Worm (Caenorhabditis elegans) whole organism, young adult: ENCODE data around the gene msp-142.
"Not testable (repeated sequence)": the region's sequence is repeated elsewhere in the genome, so short reads cannot be mapped to it uniquely, and the experiment has no call there.

ENCODE experiments used
- B0019.2 ChIP-seq: fragments of 200-800 bp; sonication (Bioruptor generic); conservative IDR thresholded peaks from 2 replicates; pipeline ENCODE4 v1.3.6; 2022; ENCODE audit warnings: missing genetic modification reagents, missing genetic modification characterization, missing compliant biosample characterization
- B0035.1 ChIP-seq: sonication (generic microtip); optimal IDR thresholded peaks from 2 replicates; lab custom pipeline; 2016; ENCODE audit warnings: missing genetic modification characterization, mild to moderate bottlenecking, missing compliant biosample characterization, missing genotype, missing genetic modification reagents
- B0336.3 ChIP-seq: fragments of 200-800 bp; sonication (Bioruptor generic); IDR thresholded peaks from 2 replicates; pipeline ENCODE4 v1.3.6; 2022; ENCODE audit warnings: missing genetic modification characterization, missing compliant biosample characterization
- C06A6.2 ChIP-seq: fragments of 200-800 bp; sonication (Bioruptor generic); conservative IDR thresholded peaks from 2 replicates; pipeline ENCODE4 v1.3.6; 2022; ENCODE audit warnings: missing genetic modification characterization, missing compliant biosample characterization
- F22D6.2 ChIP-seq: sonication (generic microtip); optimal IDR thresholded peaks from 2 replicates; lab custom pipeline; 2016; ENCODE audit warnings: mild to moderate bottlenecking, missing genetic modification characterization, missing compliant biosample characterization
- F39B2.1 ChIP-seq: fragments of 200-800 bp; sonication (Bioruptor generic); IDR thresholded peaks from 2 replicates; pipeline ENCODE4 v1.3.6; 2022; ENCODE audit warnings: missing genetic modification reagents, missing genetic modification characterization, missing compliant biosample characterization
- F52B5.7 ChIP-seq: sonication (generic microtip); optimal IDR thresholded peaks from 2 replicates; lab custom pipeline; 2016; ENCODE audit warnings: mild to moderate bottlenecking, missing genetic modification characterization, missing compliant biosample characterization
- F57A8.1 ChIP-seq: fragments of 200-800 bp; sonication (Bioruptor generic); optimal IDR thresholded peaks from 2 replicates; lab custom pipeline; 2018; ENCODE audit warnings: mild to moderate bottlenecking, missing genetic modification characterization, moderate library complexity, missing compliant biosample characterization
- ZK185.1 ChIP-seq: sonication (generic microtip); optimal IDR thresholded peaks from 2 replicates; lab custom pipeline; 2016; ENCODE audit warnings: mild to moderate bottlenecking, missing genetic modification characterization, missing compliant biosample characterization; ENCODE audit not compliant: poor library complexity, severe bottlenecking
- athp-1 ChIP-seq: sonication (generic microtip); optimal IDR thresholded peaks from 2 replicates; lab custom pipeline; 2017; ENCODE audit warnings: mild to moderate bottlenecking, missing genetic modification characterization, missing compliant biosample characterization
- bed-1 ChIP-seq: fragments of 200-800 bp; sonication (Bioruptor generic); IDR thresholded peaks from 2 replicates; pipeline ENCODE4 v1.3.6; 2022; ENCODE audit warnings: missing genetic modification reagents, missing genetic modification characterization, missing compliant biosample characterization
- cebp-1 ChIP-seq, 2 experiments: fragments of 200-800 bp in 1 of 2; sonication (Bioruptor generic) in 1 of 2; sonication (generic microtip) in 1 of 2; IDR thresholded peaks in 1 of 2; optimal IDR thresholded peaks in 1 of 2; 2 replicates each; pipeline versions ENCODE4 v1.3.6 to Lab custom; 2017 to 2022; ENCODE audit warnings: missing compliant biosample characterization in 2 of 2, missing genetic modification characterization in 2 of 2, mild to moderate bottlenecking in 1 of 2, missing genetic modification reagents in 1 of 2, moderate library complexity in 1 of 2
- ceh-58 ChIP-seq: fragments of 200-800 bp; sonication (Bioruptor generic); IDR thresholded peaks from 2 replicates; pipeline ENCODE4 v1.3.6; 2022; ENCODE audit warnings: missing genetic modification characterization, missing compliant biosample characterization
- ceh-79 ChIP-seq: sonication (generic microtip); optimal IDR thresholded peaks from 2 replicates; lab custom pipeline; 2017; ENCODE audit warnings: mild to moderate bottlenecking, missing genetic modification characterization, missing compliant biosample characterization
- dox-1 ChIP-seq: fragments of 200-800 bp; sonication (Bioruptor generic); IDR thresholded peaks from 2 replicates; pipeline ENCODE4 v1.3.6; 2022; ENCODE audit warnings: missing genetic modification reagents, missing genetic modification characterization, missing compliant biosample characterization
- egl-44 ChIP-seq: fragments of 200-800 bp; sonication (Bioruptor generic); IDR thresholded peaks from 2 replicates; pipeline ENCODE4 v1.3.6; 2022; ENCODE audit warnings: missing genetic modification reagents, missing genetic modification characterization, missing compliant biosample characterization
- egrh-3 ChIP-seq: fragments of 200-800 bp; sonication (Bioruptor generic); IDR thresholded peaks from 2 replicates; pipeline ENCODE4 v1.3.6; 2022; ENCODE audit warnings: missing genetic modification reagents, missing genetic modification characterization, missing compliant biosample characterization
- ets-4 ChIP-seq: fragments of 200-800 bp; sonication (Bioruptor generic); optimal IDR thresholded peaks from 2 replicates; lab custom pipeline; 2018; ENCODE audit warnings: mild to moderate bottlenecking, missing genetic modification characterization, missing compliant biosample characterization
- fkh-3 ChIP-seq: sonication (generic microtip); optimal IDR thresholded peaks from 2 replicates; lab custom pipeline; 2016; ENCODE audit warnings: mild to moderate bottlenecking, missing genetic modification characterization, missing compliant biosample characterization
- hlh-12 ChIP-seq: sonication (generic microtip); optimal IDR thresholded peaks from 2 replicates; lab custom pipeline; 2016; ENCODE audit warnings: missing genetic modification characterization, missing compliant biosample characterization
- hlh-26 ChIP-seq: fragments of 200-800 bp; sonication (Bioruptor generic); conservative IDR thresholded peaks from 2 replicates; pipeline ENCODE4 v1.3.6; 2022; ENCODE audit warnings: missing genetic modification reagents, missing genetic modification characterization, missing compliant biosample characterization
- hmg-20 ChIP-seq: fragments of 200-800 bp; sonication (Bioruptor generic); IDR thresholded peaks from 2 replicates; pipeline ENCODE4 v1.3.6; 2022; ENCODE audit warnings: missing genetic modification reagents, missing genetic modification characterization, missing compliant biosample characterization
- let-526 ChIP-seq: fragments of 200-800 bp; sonication (Bioruptor generic); IDR thresholded peaks from 2 replicates; pipeline ENCODE4 v1.3.6; 2022; ENCODE audit warnings: missing genetic modification reagents, missing genetic modification characterization, missing compliant biosample characterization
- lsy-27 ChIP-seq: sonication (generic microtip); optimal IDR thresholded peaks from 2 replicates; lab custom pipeline; 2017; ENCODE audit warnings: missing genetic modification characterization, mild to moderate bottlenecking, missing compliant biosample characterization, antibody characterized with exemption, missing genotype, borderline replicate concordance; ENCODE audit not compliant: insufficient read depth
- madf-8 ChIP-seq: fragments of 200-800 bp; sonication (Bioruptor generic); conservative IDR thresholded peaks from 2 replicates; pipeline ENCODE4 v1.3.6; 2022; ENCODE audit warnings: missing genetic modification reagents, missing genetic modification characterization, missing compliant biosample characterization
- mel-28 ChIP-seq: sonication (generic microtip); optimal IDR thresholded peaks from 2 replicates; lab custom pipeline; 2016; ENCODE audit warnings: borderline replicate concordance, mild to moderate bottlenecking, missing genetic modification characterization, missing compliant biosample characterization
- nfyb-1 ChIP-seq: fragments of 200-800 bp; sonication (Bioruptor generic); IDR thresholded peaks from 2 replicates; pipeline ENCODE4 v1.3.6; 2022; ENCODE audit warnings: missing genetic modification reagents, missing genetic modification characterization, missing compliant biosample characterization
- nhr-90 ChIP-seq: sonication (generic microtip); optimal IDR thresholded peaks from 2 replicates; lab custom pipeline; 2016; ENCODE audit warnings: missing genotype, mild to moderate bottlenecking, missing genetic modification characterization, missing compliant biosample characterization
- pha-4 ChIP-seq: fragments of 150-350 bp; sonication (generic microtip); optimal IDR thresholded peaks from 2 replicates; lab custom pipeline; 2014; ENCODE audit warnings: missing biosample characterization, missing genetic modification reagents, missing genetic modification characterization
- sdz-38 ChIP-seq: sonication (generic microtip); optimal IDR thresholded peaks from 2 replicates; lab custom pipeline; 2016; ENCODE audit warnings: missing genotype, missing genetic modification characterization, missing compliant biosample characterization
- snpc-1.1 ChIP-seq: sonication (generic microtip); optimal IDR thresholded peaks from 2 replicates; lab custom pipeline; 2017; ENCODE audit warnings: missing genetic modification characterization, mild to moderate bottlenecking, missing compliant biosample characterization, antibody characterized with exemption, moderate library complexity, missing genotype, missing genetic modification reagents; ENCODE audit not compliant: insufficient read depth
- sptf-2 ChIP-seq: fragments of 200-800 bp; sonication (Bioruptor generic); optimal IDR thresholded peaks from 2 replicates; lab custom pipeline; 2018; ENCODE audit warnings: mild to moderate bottlenecking, missing genetic modification characterization, missing compliant biosample characterization
- tbp1 ChIP-seq: fragments of 200-800 bp; sonication (Bioruptor generic); optimal IDR thresholded peaks from 2 replicates; lab custom pipeline; 2018; ENCODE audit warnings: mild to moderate bottlenecking, missing genetic modification characterization, missing compliant biosample characterization
- tbx-9 ChIP-seq: sonication (generic microtip); optimal IDR thresholded peaks from 2 replicates; lab custom pipeline; 2016; ENCODE audit warnings: borderline replicate concordance, missing genetic modification characterization, inconsistent platforms, missing compliant biosample characterization
- tlf-1 ChIP-seq: fragments of 200-800 bp; sonication (Bioruptor generic); optimal IDR thresholded peaks from 2 replicates; lab custom pipeline; 2018; ENCODE audit warnings: mild to moderate bottlenecking, missing genetic modification characterization, missing compliant biosample characterization
- unc-62 ChIP-seq: fragments of 150-350 bp; optimal IDR thresholded peaks from 2 replicates; lab custom pipeline; 2014; ENCODE audit warnings: missing biosample characterization, missing genetic modification reagents, missing genetic modification characterization
- zfh-2 ChIP-seq: fragments of 200-800 bp; sonication (Bioruptor generic); conservative IDR thresholded peaks from 2 replicates; pipeline ENCODE4 v1.3.6; 2022; ENCODE audit warnings: missing genetic modification reagents, missing genetic modification characterization, missing compliant biosample characterization
- zim-3 ChIP-seq: sonication (generic microtip); optimal IDR thresholded peaks from 2 replicates; lab custom pipeline; 2017; ENCODE audit warnings: mild to moderate bottlenecking, missing genetic modification characterization, moderate library complexity, missing compliant biosample characterization
- ztf-22 ChIP-seq: fragments of 200-800 bp; sonication (Bioruptor generic); optimal IDR thresholded peaks from 2 replicates; lab custom pipeline; 2018; ENCODE audit warnings: mild to moderate bottlenecking, missing genetic modification characterization, moderate library complexity, missing compliant biosample characterization
- ztf-25 ChIP-seq: fragments of 200-800 bp; sonication (Bioruptor generic); IDR thresholded peaks from 2 replicates; pipeline ENCODE4 v1.3.6; 2022; ENCODE audit warnings: missing genetic modification reagents, missing genetic modification characterization, missing compliant biosample characterization
- ztf-3 ChIP-seq: fragments of 200-800 bp; sonication (Bioruptor generic); optimal IDR thresholded peaks from 2 replicates; lab custom pipeline; 2018; ENCODE audit warnings: mild to moderate bottlenecking, missing genetic modification characterization, missing compliant biosample characterization
- ztf-6 ChIP-seq: fragments of 200-800 bp; sonication (Bioruptor generic); IDR thresholded peaks from 2 replicates; pipeline ENCODE4 v1.3.6; 2022; ENCODE audit warnings: missing genetic modification reagents, missing genetic modification characterization, missing compliant biosample characterization

The msp-142 gene

ce11 chrII:5754168-5754567 lies 43.6 kb upstream of the msp-142 start, which contains the start of gene F10C1.8:
Gene F10C1.8 (plus strand): TSS chrII:5754468.
- TF ChIP-seq B0336.3: no peak
- TF ChIP-seq nhr-90 (tag; lab: Kevin White, UChicago): no peak
- TF ChIP-seq athp-1 (tag; lab: Kevin White, UChicago): no peak

- TF ChIP-seq bed-1; madf-8; egrh-3 (GFP tag; lab: Robert Waterston, UW): not testable (repeated sequence)
These were observed 40.1 kb upstream of the msp-142 start, which contains the start of the genes F10C1.3 and F10C1.23 for ce11 chrII:5757656-5758055. Gene F10C1.3 (minus strand): TSS chrII:5757756. Gene F10C1.23 (plus strand): TSS chrII:5758040.

ce11 chrII:5765318-5765717 lies 32.4 kb upstream of the msp-142 start, which contains the start of gene ifb-1:
Gene ifb-1 (plus strand): TSS chrII:5765618.
- TF ChIP-seq cebp-1 (GFP tag; IDR thresholded peaks at IDR 0.05; lab: Robert Waterston, UW): no peak
- no peak for TF ChIP-seq cebp-1 (tag; optimal IDR thresholded peaks at IDR 0.05; lab: Kevin White, UChicago)
- no peak for TF ChIP-seq nfyb-1
- no peak for TF ChIP-seq zim-3 (tag; lab: Kevin White, UChicago)
- no peak for TF ChIP-seq ztf-3
- TF ChIP-seq zfh-2 (GFP tag; lab: Robert Waterston, UW): no peak
- TF ChIP-seq tbx-9: no peak
- TF ChIP-seq let-526 (GFP tag; lab: Robert Waterston, UW): no peak
- TF ChIP-seq fkh-3 (tag; lab: Kevin White, UChicago): no peak
- no peak for TF ChIP-seq ceh-58
- TF ChIP-seq snpc-1.1 (tag; lab: Kevin White, UChicago): no peak
- no peak for TF ChIP-seq B0019.2
- no peak for TF ChIP-seq hlh-12 (tag; lab: Kevin White, UChicago)
- no peak for TF ChIP-seq tbp1
- TF ChIP-seq madf-8: no peak
- no peak for TF ChIP-seq F39B2.1 (GFP tag; lab: Robert Waterston, UW)
- TF ChIP-seq C06A6.2: no peak
- no peak for TF ChIP-seq pha-4
- TF ChIP-seq F57A8.1: no peak
- no peak for TF ChIP-seq unc-62 (GFP tag; lab: Kevin White, UChicago)

- TF ChIP-seq lsy-27 (tag; lab: Kevin White, UChicago) (no peak), ztf-6 (GFP tag; lab: Robert Waterston, UW) (no peak), ZK185.1 (no peak), ceh-79 (tag; lab: Kevin White, UChicago) (no peak), F52B5.7 (tag; lab: Kevin White, UChicago) (no peak), F22D6.2 (tag; lab: Kevin White, UChicago) (no peak), sdz-38 (tag; lab: Kevin White, UChicago) (no peak)
- TF ChIP-seq, all 124 proteins: peak for 0
These were observed 29.4 kb upstream of the msp-142 start for ce11 chrII:5768274-5768820.

- TF ChIP-seq hlh-26 (no peak), mel-28 (tag; lab: Kevin White, UChicago) (no peak), unc-62 (GFP tag; lab: Kevin White, UChicago) (no peak), sptf-2 (GFP tag; lab: Kevin White, UChicago) (no peak), ets-4 (GFP tag; lab: Kevin White, UChicago) (no peak), egl-44 (GFP tag; lab: Robert Waterston, UW) (0 out of 2 replicates have a peak, but pooled peaks have one; percentile 40), ztf-22 (no peak), hmg-20 (no peak), ztf-25 (GFP tag; lab: Robert Waterston, UW) (no peak), tlf-1 (peak; percentile 7), B0035.1 (tag; lab: Kevin White, UChicago) (no peak), dox-1 (GFP tag; lab: Robert Waterston, UW) (peak; percentile 73)
These were observed 25.1 kb upstream of the msp-142 start for ce11 chrII:5772547-5773142.
